Fruit fly (Drosophila melanogaster) whole organism, embryonic: ENCODE measurements around the gene schlank.

Experiments
- Blimp-1 ChIP-seq: fragments of 200-800 bp; sonication (Bioruptor generic); optimal IDR thresholded peaks from 3 replicates; lab custom pipeline; 2018; ENCODE audit warnings: missing biosample characterization, missing genetic modification characterization, mild to moderate bottlenecking, moderate library complexity, missing genetic modification reagents
- Bteb2 ChIP-seq: fragments of 200-800 bp; sonication (Bioruptor generic); optimal IDR thresholded peaks from 2 replicates; lab custom pipeline; 2016; ENCODE audit warnings: missing biosample characterization, missing genetic modification characterization
- CG11456 ChIP-seq: fragments of 200-800 bp; sonication (Bioruptor generic); IDR thresholded peaks from 3 replicates; pipeline ENCODE4 v1.3.6; 2022; ENCODE audit warnings: missing biosample characterization, missing genetic modification characterization
- CG11560 ChIP-seq: fragments of 200-800 bp; sonication (Bioruptor generic); IDR thresholded peaks from 3 replicates; pipeline ENCODE4 v1.3.6; 2022; ENCODE audit warnings: missing biosample characterization, missing genetic modification characterization
- CG15696 ChIP-seq: fragments of 200-800 bp; sonication (Bioruptor generic); optimal IDR thresholded peaks from 2 replicates; lab custom pipeline; 2019; ENCODE audit warnings: missing biosample characterization, mild to moderate bottlenecking, missing genetic modification characterization, moderate library complexity
- CG17186 ChIP-seq: fragments of 200-800 bp; sonication (Bioruptor generic); optimal IDR thresholded peaks from 3 replicates; lab custom pipeline; 2017; ENCODE audit warnings: missing biosample characterization, missing genetic modification reagents, missing genetic modification characterization
- CG18476 ChIP-seq: fragments of 200-800 bp; sonication (Bioruptor generic); optimal IDR thresholded peaks from 2 replicates; lab custom pipeline; 2016; ENCODE audit warnings: missing biosample characterization, mild to moderate bottlenecking, missing genetic modification characterization
- CG18764 ChIP-seq: fragments of 200-800 bp; sonication (Bioruptor generic); optimal IDR thresholded peaks from 3 replicates; lab custom pipeline; 2016; ENCODE audit warnings: missing biosample characterization, missing genetic modification characterization
- CG2712 ChIP-seq: fragments of 200-800 bp; optimal IDR thresholded peaks from 3 replicates; lab custom pipeline; 2019; ENCODE audit warnings: missing biosample characterization, mild to moderate bottlenecking, missing genetic modification characterization, moderate library complexity
- CG2875 ChIP-seq: fragments of 200-800 bp; sonication (Bioruptor generic); optimal IDR thresholded peaks from 2 replicates; lab custom pipeline; 2017; ENCODE audit warnings: missing biosample characterization, mild to moderate bottlenecking, missing genetic modification characterization, missing genetic modification reagents
- CG32532 ChIP-seq: fragments of 200-800 bp; sonication (Bioruptor generic); IDR thresholded peaks from 2 replicates; pipeline ENCODE4 v1.3.6; 2022; ENCODE audit warnings: missing biosample characterization, missing genetic modification characterization
- CG33557 ChIP-seq: fragments of 200-800 bp; sonication (Bioruptor generic); optimal IDR thresholded peaks from 2 replicates; lab custom pipeline; 2019; ENCODE audit warnings: missing biosample characterization, mild to moderate bottlenecking, missing genetic modification characterization, moderate library complexity
- CG4360 ChIP-seq: fragments of 200-800 bp; sonication (Bioruptor generic); IDR thresholded peaks from 2 replicates; pipeline ENCODE4 v1.3.6; 2022; ENCODE audit warnings: missing biosample characterization, missing genetic modification characterization
- CG4424 ChIP-seq: fragments of 200-800 bp; sonication (Bioruptor generic); optimal IDR thresholded peaks from 3 replicates; lab custom pipeline; 2016; ENCODE audit warnings: missing biosample characterization, missing genetic modification characterization
- CG4730 ChIP-seq: fragments of 200-800 bp; sonication (Bioruptor generic); IDR thresholded peaks from 2 replicates; pipeline ENCODE4 v1.3.6; 2022; ENCODE audit warnings: missing biosample characterization, missing genetic modification characterization
- CG5180 ChIP-seq: fragments of 200-800 bp; sonication (Bioruptor generic); optimal IDR thresholded peaks from 3 replicates; lab custom pipeline; 2017; ENCODE audit warnings: missing biosample characterization, missing genetic modification characterization, mild to moderate bottlenecking, moderate library complexity, missing genetic modification reagents
- CG5245 ChIP-seq: fragments of 200-800 bp; sonication (Bioruptor generic); optimal IDR thresholded peaks from 3 replicates; lab custom pipeline; 2016; ENCODE audit warnings: missing biosample characterization, missing genetic modification characterization
- CG7928 ChIP-seq: fragments of 200-800 bp; sonication (Bioruptor generic); optimal IDR thresholded peaks from 2 replicates; lab custom pipeline; 2017; ENCODE audit warnings: missing biosample characterization, mild to moderate bottlenecking, missing genetic modification characterization
- CG8359 ChIP-seq: fragments of 200-800 bp; sonication (Bioruptor generic); optimal IDR thresholded peaks from 2 replicates; lab custom pipeline; 2017; ENCODE audit warnings: missing biosample characterization, mild to moderate bottlenecking, missing genetic modification characterization, borderline replicate concordance
- D ChIP-seq, 2 experiments: fragments of 200-800 bp in 1 of 2; fragments of >200 bp in 1 of 2; sonication (Bioruptor generic) in 1 of 2; optimal IDR thresholded peaks; 2 replicates in 1 of 2; 3 replicates in 1 of 2; lab custom pipeline; 2017; ENCODE audit warnings: mild to moderate bottlenecking in 1 of 2, missing biosample characterization in 1 of 2, missing genetic modification characterization in 1 of 2, missing genetic modification reagents in 1 of 2
- Dip2 ChIP-seq: fragments of 200-800 bp; sonication (Bioruptor generic); IDR thresholded peaks from 2 replicates; pipeline ENCODE4 v1.3.6; 2022; ENCODE audit warnings: missing biosample characterization, missing genetic modification characterization
- Ets65A ChIP-seq: fragments of 200-800 bp; sonication (Bioruptor generic); peaks from one replicate; lab custom pipeline; 2016; ENCODE audit warnings: missing biosample characterization, missing genetic modification characterization
- H2.0 ChIP-seq: fragments of 200-800 bp; sonication (Bioruptor generic); IDR thresholded peaks from 2 replicates; pipeline ENCODE4 v1.3.6; 2022; ENCODE audit warnings: missing biosample characterization, missing genetic modification characterization
- HLH3B ChIP-seq: fragments of 200-800 bp; sonication (Bioruptor generic); IDR thresholded peaks from 2 replicates; pipeline ENCODE4 v1.3.6; 2022; ENCODE audit warnings: missing biosample characterization, missing genetic modification characterization
- Lim3 ChIP-seq: fragments of 200-800 bp; sonication (Bioruptor generic); IDR thresholded peaks from 2 replicates; pipeline ENCODE4 v1.3.6; 2022; ENCODE audit warnings: missing biosample characterization, missing genetic modification characterization
- MBD-R2 ChIP-seq: fragments of 200-800 bp; sonication (Bioruptor generic); IDR thresholded peaks from 2 replicates; pipeline ENCODE4 v1.3.6; 2022; ENCODE audit warnings: missing biosample characterization, missing genetic modification characterization
- Mrtf ChIP-seq: fragments of 200-800 bp; sonication (Bioruptor generic); IDR thresholded peaks from 3 replicates; pipeline ENCODE4 v1.3.6; 2022; ENCODE audit warnings: missing biosample characterization, missing genetic modification characterization
- Oli ChIP-seq: fragments of 200-800 bp; sonication (Bioruptor generic); optimal IDR thresholded peaks from 2 replicates; lab custom pipeline; 2018; ENCODE audit warnings: missing biosample characterization, mild to moderate bottlenecking, missing genetic modification characterization, moderate library complexity
- Ravus ChIP-seq: fragments of 200-800 bp; sonication (Bioruptor generic); IDR thresholded peaks from 2 replicates; pipeline ENCODE4 v1.3.6; 2022; ENCODE audit warnings: missing biosample characterization, missing genetic modification characterization
- TFAM ChIP-seq: fragments of 200-800 bp; sonication (Bioruptor generic); optimal IDR thresholded peaks from 2 replicates; lab custom pipeline; 2017; ENCODE audit warnings: missing biosample characterization, missing genetic modification characterization, inconsistent platforms
- amos ChIP-seq: fragments of 200-800 bp; sonication (Bioruptor generic); IDR thresholded peaks from 2 replicates; pipeline ENCODE4 v1.3.6; 2022; ENCODE audit warnings: missing biosample characterization, missing genetic modification characterization; ENCODE audit not compliant: partially characterized antibody
- chinmo ChIP-seq: fragments of 200-800 bp; sonication (Bioruptor generic); IDR thresholded peaks from 4 replicates; pipeline ENCODE4 v1.3.6; 2022; ENCODE audit warnings: missing biosample characterization, missing genetic modification characterization; ENCODE audit not compliant: partially characterized antibody
- croc ChIP-seq: fragments of 200-800 bp; sonication (Bioruptor generic); conservative IDR thresholded peaks from 3 replicates; pipeline ENCODE4 v1.3.6; 2022; ENCODE audit warnings: missing biosample characterization, missing genetic modification characterization
- danr ChIP-seq: fragments of 200-800 bp; sonication (Bioruptor generic); IDR thresholded peaks from 2 replicates; pipeline ENCODE4 v1.3.6; 2022; ENCODE audit warnings: missing biosample characterization, missing genetic modification characterization
- disco-r ChIP-seq: fragments of 200-800 bp; sonication (Bioruptor generic); optimal IDR thresholded peaks from 2 replicates; lab custom pipeline; 2016; ENCODE audit warnings: missing biosample characterization, missing genetic modification characterization
- grn ChIP-seq: fragments of 200-800 bp; sonication (Bioruptor generic); optimal IDR thresholded peaks from 3 replicates; lab custom pipeline; 2017; ENCODE audit warnings: missing biosample characterization, missing genetic modification characterization
- jumu ChIP-seq: fragments of 200-800 bp; sonication (Bioruptor generic); optimal IDR thresholded peaks from 3 replicates; lab custom pipeline; 2016; ENCODE audit warnings: missing biosample characterization, missing genetic modification characterization
- mam ChIP-seq: fragments of 200-800 bp; sonication (Bioruptor generic); optimal IDR thresholded peaks from 3 replicates; lab custom pipeline; 2016; ENCODE audit warnings: missing biosample characterization, missing genetic modification characterization
- nom ChIP-seq: fragments of 200-800 bp; sonication (Bioruptor generic); optimal IDR thresholded peaks from 2 replicates; lab custom pipeline; 2017; ENCODE audit warnings: missing biosample characterization, missing genetic modification characterization, mild to moderate bottlenecking, moderate library complexity, missing genetic modification reagents
- org-1 ChIP-seq: fragments of 200-800 bp; sonication (Bioruptor generic); optimal IDR thresholded peaks from 2 replicates; lab custom pipeline; 2017; ENCODE audit warnings: missing biosample characterization, missing genetic modification characterization
- otp ChIP-seq: fragments of 200-800 bp; sonication (Bioruptor generic); IDR thresholded peaks from 3 replicates; pipeline ENCODE4, ENCODE4 v1.3.6; 2022; ENCODE audit warnings: missing biosample characterization, missing genetic modification characterization
- prd ChIP-seq, 3 experiments: fragments of >200 bp in 2 of 3; fragments of 200-800 bp in 1 of 3; sonication (Bioruptor generic) in 1 of 3; optimal IDR thresholded peaks in 2 of 3; IDR thresholded peaks in 1 of 3; 2 replicates in 2 of 3; 3 replicates in 1 of 3; pipeline versions ENCODE4 v1.3.6 to Lab custom; 2017 to 2022; ENCODE audit warnings: missing biosample characterization in 1 of 3, missing genetic modification characterization in 1 of 3
- psq ChIP-seq: fragments of 200-800 bp; sonication (Bioruptor generic); optimal IDR thresholded peaks from 2 replicates; lab custom pipeline; 2017; ENCODE audit warnings: missing biosample characterization, missing genetic modification characterization
- pzg ChIP-seq: fragments of 200-800 bp; sonication (Bioruptor generic); optimal IDR thresholded peaks from 3 replicates; lab custom pipeline; 2018; ENCODE audit warnings: missing biosample characterization, mild to moderate bottlenecking, missing genetic modification characterization, moderate library complexity
- slbo ChIP-seq: fragments of 200-800 bp; sonication (Bioruptor generic); IDR thresholded peaks from 2 replicates; pipeline ENCODE4 v1.3.6; 2022; ENCODE audit warnings: missing biosample characterization, missing genetic modification characterization
- slou ChIP-seq: fragments of 200-800 bp; sonication (Bioruptor generic); optimal IDR thresholded peaks from 3 replicates; lab custom pipeline; 2016; ENCODE audit warnings: missing biosample characterization, missing genetic modification characterization
- slp2 ChIP-seq: fragments of 200-800 bp; sonication (Bioruptor generic); optimal IDR thresholded peaks from 2 replicates; lab custom pipeline; 2016; ENCODE audit warnings: missing biosample characterization, missing genetic modification characterization
- so ChIP-seq: fragments of 200-800 bp; sonication (Bioruptor generic); IDR thresholded peaks from 3 replicates; pipeline ENCODE4 v1.3.6; 2022; ENCODE audit warnings: missing biosample characterization, missing genetic modification characterization
- ssp ChIP-seq: fragments of 200-800 bp; sonication (Bioruptor generic); IDR thresholded peaks from 2 replicates; pipeline ENCODE4 v1.3.6; 2022; ENCODE audit warnings: missing biosample characterization, missing genetic modification characterization
- trem ChIP-seq: fragments of 200-800 bp; optimal IDR thresholded peaks from 3 replicates; lab custom pipeline; 2019; ENCODE audit warnings: missing biosample characterization, mild to moderate bottlenecking, missing genetic modification characterization, moderate library complexity

The schlank gene

DNA sequence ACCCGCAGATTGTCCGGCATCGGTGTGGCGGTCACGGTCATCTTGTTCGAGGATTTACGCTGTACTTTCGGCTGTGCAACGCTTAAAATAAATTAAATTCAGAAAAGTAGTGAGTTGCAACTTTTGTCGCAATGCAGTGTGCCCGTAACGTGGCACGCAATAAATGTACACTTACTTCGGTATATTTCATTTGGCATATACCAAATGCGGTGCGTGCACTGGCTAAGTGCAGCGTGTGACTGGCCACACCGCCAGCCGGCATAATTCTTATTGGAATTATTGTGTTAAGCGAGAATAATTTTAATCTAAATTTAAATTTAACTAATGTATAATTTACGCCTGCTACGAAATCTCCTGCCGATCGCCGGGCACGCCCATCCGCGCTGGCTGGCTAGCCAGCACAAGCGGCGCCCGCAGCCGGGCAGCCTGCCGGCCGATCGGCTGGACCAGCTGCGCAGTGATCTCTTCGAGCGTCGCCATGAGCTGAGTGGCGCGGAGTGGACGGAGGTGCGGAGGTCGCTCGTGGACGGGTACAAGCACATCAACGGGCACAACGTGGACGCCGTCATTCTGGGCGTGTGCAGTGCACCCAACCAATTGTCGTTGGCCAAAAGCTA lies 24.2 kb upstream of the schlank start, which contains the start of the genes Rpt4 and mldr (continued):
- no peak for TF ChIP-seq otp (GFP tag; lab: Robert Waterston, UW)
- peak; percentile 14; the same call in 1 of the 2 replicates for TF ChIP-seq amos
- TF ChIP-seq CG11560 (tag; lab: Robert Waterston, UW), result no peak
- TF ChIP-seq CG5180 (GFP tag; lab: Kevin White, UChicago), result no peak
- TF ChIP-seq Oli (tag; lab: Kevin White, UChicago), result no peak
- no peak for TF ChIP-seq H2.0
- no peak for TF ChIP-seq Ets65A (GFP tag; lab: Kevin White, UChicago)
- TF ChIP-seq CG15696 (tag; lab: Kevin White, UChicago), result no peak
- peak; percentile 37 for TF ChIP-seq trem (tag; lab: Kevin White, UChicago)
- peak; percentile 94 for TF ChIP-seq pzg (GFP tag; lab: Kevin White, UChicago)
- TF ChIP-seq MBD-R2 (GFP tag; lab: Robert Waterston, UW), result peak; percentile 98
- no peak for TF ChIP-seq CG2875 (GFP tag; lab: Kevin White, UChicago)
- TF ChIP-seq psq, result no peak
- no peak for TF ChIP-seq danr (GFP tag; lab: Robert Waterston, UW)
- no peak for TF ChIP-seq CG4730 (GFP tag; lab: Robert Waterston, UW)
- TF ChIP-seq org-1 (GFP tag; lab: Kevin White, UChicago), result no peak
- no peak for TF ChIP-seq CG18476 (GFP tag; lab: Kevin White, UChicago)
- no peak for TF ChIP-seq Dip2 (GFP tag; lab: Robert Waterston, UW)
- TF ChIP-seq disco-r, result no peak
- TF ChIP-seq jumu (GFP tag; lab: Kevin White, UChicago), result no peak
- TF ChIP-seq slbo (GFP tag; lab: Robert Waterston, UW), result no peak
- TF ChIP-seq prd (optimal IDR thresholded peaks at IDR 0.05; lab: Kevin White, UChicago), result no peak
- no peak for TF ChIP-seq prd (GFP tag; IDR thresholded peaks at IDR 0.05; lab: Robert Waterston, UW)
- TF ChIP-seq Lim3, result no peak
- TF ChIP-seq ssp, result no peak
- TF ChIP-seq so (GFP tag; lab: Robert Waterston, UW), result no peak
- no peak for TF ChIP-seq CG33557 (GFP tag; lab: Kevin White, UChicago)
- TF ChIP-seq Mrtf (GFP tag; lab: Robert Waterston, UW), result no peak
- TF ChIP-seq TFAM (GFP tag; lab: Kevin White, UChicago), result no peak
- no peak for TF ChIP-seq CG32532 (GFP tag; lab: Robert Waterston, UW)
- peak; percentile 19 for TF ChIP-seq nom (GFP tag; lab: Kevin White, UChicago)
- no peak for TF ChIP-seq HLH3B
- TF ChIP-seq CG17186 (GFP tag; lab: Kevin White, UChicago), result peak; percentile 56
- no peak for TF ChIP-seq grn (GFP tag; lab: Kevin White, UChicago)
- no peak for TF ChIP-seq CG18764
- no peak for TF ChIP-seq slou (GFP tag; lab: Kevin White, UChicago)
- no peak for TF ChIP-seq croc (GFP tag; lab: Robert Waterston, UW)
- TF ChIP-seq CG8359, result no peak
- peak; percentile 38 for TF ChIP-seq CG7928 (GFP tag; lab: Kevin White, UChicago)
- TF ChIP-seq CG4424 (GFP tag; lab: Kevin White, UChicago), result no peak
- TF ChIP-seq CG5245 (GFP tag; lab: Kevin White, UChicago), result no peak
- TF ChIP-seq slp2 (GFP tag; lab: Kevin White, UChicago), result no peak
- TF ChIP-seq chinmo (GFP tag; lab: Robert Waterston, UW), result 0 out of 4 replicates have a peak, but pooled peaks have one; percentile 59
- TF ChIP-seq CG2712 (tag; lab: Kevin White, UChicago), result peak; percentile 18
- no peak for TF ChIP-seq Ravus (GFP tag; lab: Robert Waterston, UW)
- TF ChIP-seq Blimp-1 (GFP tag; lab: Kevin White, UChicago), result no peak
- TF ChIP-seq mam (GFP tag; lab: Kevin White, UChicago), result no peak
- TF ChIP-seq CG4360 (GFP tag; lab: Robert Waterston, UW), result no peak
- TF ChIP-seq Bteb2 (GFP tag; lab: Kevin White, UChicago), result no peak
- TF ChIP-seq D (optimal IDR thresholded peaks at IDR 0.05; lab: Kevin White, UChicago), result no peak
- TF ChIP-seq D (GFP tag; optimal IDR thresholded peaks at IDR 0.05; lab: Kevin White, UChicago), result no peak
- TF ChIP-seq CG11456 (GFP tag; lab: Robert Waterston, UW), result no peak
